Worm (Caenorhabditis elegans): ENCODE data around the gene unc-53.
A peak's percentile ranks its signal among the peaks of the same experiment; 100 is the strongest.
"Not testable (repeated sequence)": the region's sequence is repeated elsewhere in the genome, so short reads cannot be mapped to it uniquely, and the experiment has no call there.

The unc-53 gene

DNA sequence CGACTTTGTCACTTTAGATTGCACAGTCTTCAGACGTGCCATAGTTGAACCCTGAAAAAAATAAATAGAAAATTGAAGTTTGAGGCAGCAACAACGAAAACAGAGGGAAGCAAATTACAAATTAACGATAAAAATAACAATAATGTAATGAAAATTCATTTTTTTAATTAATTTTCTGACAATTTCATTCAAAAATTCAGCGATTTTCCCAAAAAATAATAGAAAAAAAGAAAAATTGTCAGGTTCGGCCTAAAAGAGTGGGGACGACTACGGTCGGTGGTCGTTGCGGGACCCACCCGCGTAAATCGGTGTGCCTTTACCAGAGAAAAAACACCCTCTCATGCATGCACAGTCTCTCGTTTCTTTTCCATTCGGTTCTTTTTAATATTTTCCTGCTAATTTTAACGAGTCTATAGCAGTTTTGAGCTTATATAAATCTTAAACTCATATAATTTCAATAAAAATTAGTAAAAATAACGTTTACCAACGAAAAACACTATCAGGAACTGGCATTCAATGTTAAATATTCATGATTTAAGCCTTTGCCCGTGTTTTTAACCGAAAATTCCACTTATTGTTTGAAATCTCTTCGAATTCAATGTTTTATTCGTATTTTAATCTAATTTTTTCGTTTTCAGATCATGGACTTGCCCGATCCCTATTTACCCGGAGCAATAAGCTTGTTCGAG is 37.2 kb upstream of the unc-53 start, which contains the start of the genes rps-9 and lsm-1 (continued):
- TF ChIP-seq F49E8.2 (tag; optimal IDR thresholded peaks at IDR 0.05; ENCODE audit: borderline replicate concordance) (no peak), hlh-11 (tag; optimal IDR thresholded peaks at IDR 0.05) (peak; percentile 57), lin-13 (GFP tag; optimal IDR thresholded peaks at IDR 0.05) (peak; percentile 60)

DNA sequence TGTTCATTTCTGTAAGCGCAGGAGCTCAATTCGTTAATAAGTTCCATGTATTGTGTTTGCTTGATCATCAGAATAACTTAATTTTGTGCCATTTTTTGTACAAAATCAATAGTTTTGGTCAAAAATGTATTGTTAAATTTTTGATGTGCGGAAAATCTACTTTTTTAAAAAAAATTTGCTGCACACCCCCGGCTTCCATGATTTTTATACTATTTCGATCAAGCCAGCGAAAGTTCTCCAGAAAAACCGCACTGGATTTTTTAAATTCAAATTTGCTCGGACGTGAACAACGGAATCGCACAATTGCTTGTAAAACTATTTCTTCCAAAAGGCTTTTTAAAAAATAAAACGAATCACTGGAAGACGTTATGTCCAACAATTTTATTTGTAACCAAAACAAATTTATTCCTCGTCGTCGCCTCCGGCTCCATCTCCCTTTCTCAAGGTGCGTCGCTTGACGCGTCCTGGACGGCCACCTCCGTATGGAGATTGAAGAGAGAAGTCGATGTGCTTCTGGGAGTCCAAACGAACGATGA is 35.9 kb upstream of the unc-53 start:
- TF ChIP-seq ceh-44 (GFP tag; IDR thresholded peaks at IDR 0.05) (no peak), nhr-111 (GFP tag; optimal IDR thresholded peaks at IDR 0.05) (no peak), lim-7 (GFP tag; IDR thresholded peaks at IDR 0.05) (0 out of 2 replicates have a peak, but pooled peaks have one; percentile 27), lin-1 (GFP tag; IDR thresholded peaks at IDR 0.05) (peak; percentile 9; the same call in 1 of the 2 replicates), nhr-28 (tag; optimal IDR thresholded peaks at IDR 0.05) (no peak), dmd-8 (GFP tag; IDR thresholded peaks at IDR 0.05) (no peak; the same call in 1 of the 2 replicates), snpc-1.2 (GFP tag; IDR thresholded peaks at IDR 0.05) (peak; percentile 39; the same call in 1 of the 2 replicates), F49E8.2 (tag; optimal IDR thresholded peaks at IDR 0.05; ENCODE audit: borderline replicate concordance) (peak; percentile 62), lsy-2 (tag; optimal IDR thresholded peaks at IDR 0.05) (no peak), pha-4 (GFP tag; IDR thresholded peaks at IDR 0.05) (0 out of 2 replicates have a peak, but pooled peaks have one; percentile 20), pha-4 (tag; optimal IDR thresholded peaks at IDR 0.05) (no peak), cey-2 (tag; optimal IDR thresholded peaks at IDR 0.05; ENCODE audit: borderline replicate concordance, insufficient read depth) (no peak), nhr-42 (GFP tag; IDR thresholded peaks at IDR 0.05) (no peak), arid-1 (GFP tag; conservative IDR thresholded peaks at IDR 0.05) (peak; percentile 17; the same call in 1 of the 2 replicates), vab-7 (GFP tag; IDR thresholded peaks at IDR 0.05) (0 out of 2 replicates have a peak, but pooled peaks have one; percentile 30), aha-1 (tag) (peak; percentile 13), Y48G9A.11 (GFP tag; IDR thresholded peaks at IDR 0.05) (0 out of 2 replicates have a peak, but pooled peaks have one; percentile 34), aly-2 (tag; optimal IDR thresholded peaks at IDR 0.05) (peak; percentile 45), lin-38 (GFP tag; IDR thresholded peaks at IDR 0.05) (peak; percentile 59; the same call in 1 of the 2 replicates)

DNA sequence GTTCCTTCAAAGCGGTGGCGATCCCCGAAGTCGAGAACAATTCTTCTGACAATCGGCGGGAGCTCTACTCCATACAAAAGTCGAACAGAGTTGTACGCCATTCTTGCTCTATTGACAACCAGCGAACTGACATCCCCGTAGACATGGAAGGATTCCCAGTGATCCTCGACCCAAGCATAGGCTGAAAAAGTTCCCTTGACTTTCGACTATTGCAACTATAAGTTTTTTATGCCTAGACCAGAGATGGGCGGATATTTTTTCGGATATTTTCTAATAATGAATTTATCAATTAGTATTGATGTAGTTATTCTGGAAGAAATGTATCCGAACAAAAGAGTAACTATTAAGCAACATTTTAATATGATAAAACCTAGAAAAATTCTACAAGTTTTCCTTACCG is 32.5 kb upstream of the unc-53 start, which contains the start of gene W10C6.2:
W10C6.2 (minus strand) TSS at position 101 of the 400 bp plus-strand sequence.
- TF ChIP-seq arid-1 (GFP tag; conservative IDR thresholded peaks at IDR 0.05); zfp-3 (GFP tag; conservative IDR thresholded peaks at IDR 0.05); ZK546.5 (tag; optimal IDR thresholded peaks at IDR 0.05): not testable (repeated sequence)

DNA sequence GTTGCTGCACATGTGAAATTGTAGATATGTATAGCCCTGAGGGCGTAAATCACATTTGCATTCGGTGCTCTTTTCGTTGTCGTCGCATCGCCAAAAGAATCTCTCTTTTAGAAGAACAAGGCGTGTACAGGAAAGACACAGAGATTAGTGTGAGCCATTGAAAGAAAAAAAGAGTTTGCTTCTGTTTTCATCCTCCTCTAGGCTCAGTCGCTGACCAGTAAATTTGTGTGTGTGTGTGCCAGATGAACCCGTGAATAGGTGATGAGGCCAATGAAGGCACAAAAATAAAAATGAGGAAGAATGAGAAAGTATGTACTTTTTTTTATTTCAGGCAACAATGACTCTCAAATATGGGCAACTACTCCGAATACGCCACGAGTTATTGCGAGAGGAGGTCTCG is 23.2 kb upstream of the unc-53 start, which contains the start of gene mat-2:
mat-2 (plus strand) TSS at position 301 of the 400 bp plus-strand sequence.
- TF ChIP-seq aha-1 (tag) (peak; percentile 5), F26F4.8 (GFP tag; conservative IDR thresholded peaks at IDR 0.05) (no peak), dve-1 (tag; optimal IDR thresholded peaks at IDR 0.05; ENCODE audit: insufficient read depth) (no peak), tag-97 (GFP tag; IDR thresholded peaks at IDR 0.05) (no peak), saeg-2 (GFP tag; IDR thresholded peaks at IDR 0.05) (no peak), unc-62 (GFP tag; optimal IDR thresholded peaks at IDR 0.05 in 1 of 2) (no peak), unc-62 (tag; optimal IDR thresholded peaks at IDR 0.05) (no peak), fos-1 (tag; optimal IDR thresholded peaks at IDR 0.05) (no peak)

DNA sequence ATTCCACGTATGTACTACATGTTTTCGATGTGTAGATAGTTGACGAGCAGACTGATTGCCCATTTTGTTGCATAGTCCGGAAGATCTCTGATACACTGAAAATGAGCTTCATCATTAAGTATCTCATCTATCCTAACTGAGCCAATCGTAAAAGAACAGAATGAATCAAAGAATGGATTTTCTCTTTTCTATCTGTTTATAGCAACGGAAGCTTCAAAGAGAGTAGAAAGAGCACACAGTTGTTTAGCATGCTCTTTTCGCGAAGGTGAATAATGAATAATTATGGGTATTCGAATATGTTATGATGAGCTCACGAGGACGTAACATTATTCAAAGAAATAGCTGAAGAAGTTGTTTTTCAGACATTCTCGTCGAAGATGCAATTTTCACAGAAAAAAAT is 21.9 kb upstream of the unc-53 start, which contains the start of gene glb-4:
glb-4 (minus strand) TSS at position 101 of the 400 bp plus-strand sequence.
- no peak for TF ChIP-seq zag-1 (tag; optimal IDR thresholded peaks at IDR 0.05)
- TF ChIP-seq dpl-1 (GFP tag; optimal IDR thresholded peaks at IDR 0.05), result no peak
- no peak for TF ChIP-seq nhr-237 (tag; optimal IDR thresholded peaks at IDR 0.05)
- TF ChIP-seq hif-1 (tag; optimal IDR thresholded peaks at IDR 0.05), result no peak
- no peak for TF ChIP-seq lin-38 (GFP tag; IDR thresholded peaks at IDR 0.05)
- no peak for TF ChIP-seq Y5F2A.4 (GFP tag; optimal IDR thresholded peaks at IDR 0.05)
- no peak for TF ChIP-seq hlh-30 (tag; optimal IDR thresholded peaks at IDR 0.05; ENCODE audit: insufficient read depth)
- TF ChIP-seq nhr-25 (tag; optimal IDR thresholded peaks at IDR 0.05; ENCODE audit: borderline replicate concordance, insufficient read depth), result no peak
- no peak for TF ChIP-seq lin-29 (GFP tag; IDR thresholded peaks at IDR 0.05)
- TF ChIP-seq R02D3.7 (tag; optimal IDR thresholded peaks at IDR 0.05), result no peak
- no peak for TF ChIP-seq zip-11 (GFP tag; IDR thresholded peaks at IDR 0.05)
- no peak for TF ChIP-seq daf-12 (tag; optimal IDR thresholded peaks at IDR 0.05)
- no peak for TF ChIP-seq hlh-11 (tag; optimal IDR thresholded peaks at IDR 0.05)
- no peak for TF ChIP-seq F26F4.8 (GFP tag; conservative IDR thresholded peaks at IDR 0.05)
- TF ChIP-seq D1046.2 (GFP tag; IDR thresholded peaks at IDR 0.05), result no peak
